Worm (Caenorhabditis elegans) whole organism, L4/young adult: Measurements from ENCODE around the gene unc-52.

Experiments used
- W03F9.2 ChIP-seq: fragments of 150-350 bp; optimal IDR thresholded peaks from 2 replicates; lab custom pipeline; 2014; ENCODE audit warnings: missing biosample characterization, missing genetic modification characterization
- dao-5 ChIP-seq: sonication (generic microtip); optimal IDR thresholded peaks from 2 replicates; lab custom pipeline; 2016; ENCODE audit warnings: missing genotype, missing genetic modification characterization, moderate library complexity, missing compliant biosample characterization
- him-1 ChIP-seq: sonication (generic microtip); optimal IDR thresholded peaks from 2 replicates; lab custom pipeline; 2016; ENCODE audit warnings: missing genotype, missing genetic modification reagents, missing genetic modification characterization, missing compliant biosample characterization

The unc-52 gene

DNA sequence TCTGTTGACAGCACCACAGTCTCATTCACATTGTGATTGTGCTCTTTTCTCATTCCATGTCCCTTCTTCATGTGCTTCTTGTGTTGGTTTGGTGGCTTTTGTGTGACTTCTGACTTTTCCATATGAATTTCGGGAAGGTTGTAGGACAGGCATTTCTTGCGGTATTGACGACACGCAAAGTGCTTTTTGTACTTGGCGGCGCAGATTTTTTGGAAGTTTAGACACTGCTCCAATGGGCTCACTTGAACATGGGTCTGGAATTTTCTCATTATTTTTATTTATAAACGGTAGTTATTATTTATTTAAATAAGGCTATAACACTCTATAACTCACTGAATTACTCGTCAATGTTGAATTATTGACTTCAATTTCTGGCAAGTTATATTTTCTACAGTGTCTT lies 80.0 kb downstream of the unc-52 start:
- TF ChIP-seq dao-5 (tag; lab: Kevin White, UChicago) (no peak), him-1 (tag; lab: Kevin White, UChicago) (no peak), W03F9.2 (tag; lab: Kevin White, UChicago) (no peak)

DNA sequence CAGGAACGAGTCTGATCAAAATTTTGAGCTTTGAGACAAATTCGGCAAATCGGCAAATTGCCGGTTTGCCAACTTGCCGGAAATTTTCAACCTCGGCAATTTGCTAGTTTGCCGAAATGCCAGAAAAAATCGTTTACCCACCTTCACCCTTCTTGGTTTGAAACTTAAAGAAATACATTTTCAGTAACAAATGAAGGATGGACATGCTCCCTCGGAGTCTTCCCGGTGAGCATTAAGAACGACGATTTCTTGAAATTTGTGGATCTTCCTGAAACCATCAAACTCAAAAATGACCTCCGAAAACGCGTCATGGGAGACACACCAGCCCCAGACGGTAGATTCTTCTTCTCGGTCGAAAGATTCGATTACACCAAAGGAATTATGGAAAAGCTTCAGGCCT lies 81.5 kb downstream of the unc-52 start:
- TF ChIP-seq dao-5 (tag; lab: Kevin White, UChicago) (no peak), W03F9.2 (tag; lab: Kevin White, UChicago) (no peak), him-1 (tag; lab: Kevin White, UChicago) (no peak)

DNA sequence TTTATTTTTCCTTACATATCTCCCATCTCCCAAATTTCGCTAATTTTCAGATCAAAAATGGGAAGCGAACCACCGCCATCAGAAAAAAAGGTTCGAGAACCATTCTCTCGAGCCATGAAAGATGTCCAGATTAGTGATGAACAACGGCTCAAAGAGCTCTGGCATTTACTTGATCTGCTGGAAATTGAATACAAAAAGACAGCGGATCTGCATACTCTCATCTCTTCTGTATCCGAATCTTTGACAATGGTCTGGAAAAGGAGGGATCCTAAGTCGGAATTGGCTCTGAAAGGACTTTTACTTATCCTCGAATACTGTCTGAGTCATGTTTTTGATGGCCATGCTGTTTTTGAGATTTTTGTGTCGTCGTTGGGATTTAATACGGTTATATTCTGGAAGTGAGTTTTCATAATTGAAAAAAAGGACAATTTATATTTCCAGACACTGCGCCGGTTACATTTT lies 83.4 kb downstream of the unc-52 start, which contains the start of gene tps-2:
TSS of gene tps-2 (plus strand) at position 51 of the 462 bp plus-strand sequence.
- TF ChIP-seq dao-5 (tag; lab: Kevin White, UChicago) = no peak
- TF ChIP-seq him-1 (tag; lab: Kevin White, UChicago) = no peak
- no peak for TF ChIP-seq W03F9.2 (tag; lab: Kevin White, UChicago)

DNA sequence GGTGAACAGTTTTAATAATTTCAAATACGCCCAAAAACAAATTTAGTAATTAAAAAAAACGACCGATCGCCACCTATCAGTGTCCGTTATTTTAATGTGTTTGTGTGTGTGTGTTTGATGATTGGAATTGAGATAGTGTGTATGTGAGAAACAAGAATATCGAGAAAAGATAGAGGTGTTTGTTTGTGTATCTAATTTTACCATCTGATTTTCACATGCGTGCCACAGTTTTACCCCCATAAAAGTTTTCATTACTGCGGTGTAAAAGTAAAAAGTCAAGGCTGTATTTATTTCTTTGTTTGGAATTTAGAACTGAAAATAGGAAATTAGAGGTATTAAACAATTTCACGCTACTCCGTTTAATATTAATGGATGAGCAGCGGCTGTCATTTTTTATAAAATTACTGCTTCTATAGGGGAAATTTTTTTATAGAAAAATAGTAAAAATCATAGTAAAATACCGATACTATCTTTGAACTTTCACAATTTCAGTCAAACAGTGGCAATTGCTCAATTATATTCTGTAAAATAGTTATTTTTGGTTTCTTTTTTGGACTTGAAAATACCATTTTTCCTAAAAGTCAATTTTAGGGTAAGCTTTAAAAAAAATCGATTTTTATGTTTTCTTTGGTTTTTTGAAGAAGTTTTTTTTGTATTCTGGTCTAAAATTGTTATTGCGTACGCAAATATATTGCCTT lies 84.2 kb downstream of the unc-52 start:
- TF ChIP-seq him-1 (tag; lab: Kevin White, UChicago) (no peak), dao-5 (tag; lab: Kevin White, UChicago) (no peak), W03F9.2 (tag; lab: Kevin White, UChicago) (no peak)

DNA sequence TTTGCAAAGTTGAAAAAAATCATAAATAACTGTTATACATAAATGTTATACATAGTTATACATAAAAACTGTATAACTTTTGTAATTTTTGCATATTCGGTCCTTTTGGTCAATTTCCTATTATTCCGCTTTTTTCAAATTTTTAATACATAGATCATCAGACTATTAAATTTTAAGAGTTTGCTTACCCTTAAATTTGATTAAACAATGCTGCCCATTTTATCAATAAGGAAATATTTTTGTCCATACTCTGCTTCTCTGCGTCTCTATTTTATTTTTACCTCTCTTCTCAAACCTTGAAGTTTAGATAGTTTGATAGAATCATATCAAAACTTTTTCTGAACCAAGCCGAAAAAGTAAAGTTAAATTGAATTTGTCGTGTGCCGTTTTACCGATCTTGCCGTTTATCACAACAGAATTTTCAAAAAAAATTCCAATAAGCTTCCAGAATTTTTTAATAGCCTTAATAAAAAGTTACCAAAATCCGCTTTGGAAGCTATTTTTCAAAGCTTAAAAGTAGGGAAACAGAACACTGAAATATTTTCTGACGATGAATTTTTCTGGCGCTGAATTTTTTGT lies 84.9 kb downstream of the unc-52 start:
- TF ChIP-seq dao-5 (tag; lab: Kevin White, UChicago) = no peak
- no peak for TF ChIP-seq him-1 (tag; lab: Kevin White, UChicago)
- no peak for TF ChIP-seq W03F9.2 (tag; lab: Kevin White, UChicago)

DNA sequence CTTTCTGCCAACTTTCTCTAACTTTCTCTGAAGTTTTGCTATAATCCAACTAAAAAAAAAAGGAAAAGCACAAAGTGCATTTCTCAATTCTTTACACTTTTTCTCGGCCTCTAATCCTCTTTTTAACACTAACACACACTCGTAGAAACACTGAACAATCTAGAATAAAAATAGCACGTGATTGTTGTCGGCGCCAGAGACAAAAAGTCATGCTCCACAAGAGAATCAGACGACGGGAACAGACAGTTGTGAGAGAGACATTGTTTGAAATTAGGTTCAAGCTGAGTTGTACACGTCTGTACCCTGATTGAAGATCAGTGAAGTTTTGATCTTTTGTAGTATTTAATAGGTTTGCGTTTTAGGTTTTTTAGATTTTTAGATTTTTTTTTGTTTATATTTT lies 85.9 kb downstream of the unc-52 start:
- TF ChIP-seq W03F9.2 (tag; lab: Kevin White, UChicago) = no peak
- no peak for TF ChIP-seq dao-5 (tag; lab: Kevin White, UChicago)
- TF ChIP-seq him-1 (tag; lab: Kevin White, UChicago) = no peak

DNA sequence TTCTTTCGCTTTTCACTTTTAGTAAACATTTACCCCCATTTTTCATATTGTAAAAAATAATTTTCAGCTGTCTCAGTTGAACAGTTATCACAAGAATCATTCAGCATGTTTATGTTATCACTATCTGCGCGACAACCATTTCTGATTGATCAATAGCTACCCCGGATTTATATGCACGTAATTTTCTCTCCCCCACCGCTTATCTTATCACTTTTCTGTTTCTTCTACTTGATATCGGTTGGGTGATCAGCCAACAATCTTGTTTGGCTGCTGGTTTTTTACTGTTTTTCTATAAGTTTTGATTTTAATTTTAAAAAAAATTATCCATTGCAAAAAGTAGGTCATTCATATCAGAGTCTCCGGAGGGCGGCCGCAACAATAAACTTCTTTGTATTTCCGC lies 86.5 kb downstream of the unc-52 start:
- TF ChIP-seq him-1 (tag; lab: Kevin White, UChicago) (no peak), dao-5 (tag; lab: Kevin White, UChicago) (no peak), W03F9.2 (tag; lab: Kevin White, UChicago) (no peak)
